Fruit fly (Drosophila melanogaster) whole organism, embryonic: ENCODE data around the gene Agpat4.

Experiments
- Ada2b ChIP-seq: fragments of 200-800 bp; sonication (Bioruptor generic); IDR thresholded peaks from 2 replicates; pipeline ENCODE4 v1.3.6; 2022; ENCODE audit warnings: missing biosample characterization, missing genetic modification characterization
- BEAF-32 ChIP-seq: fragments of 200-800 bp; sonication (Bioruptor generic); optimal IDR thresholded peaks from 3 replicates; lab custom pipeline; 2017; ENCODE audit warnings: missing biosample characterization, missing genetic modification characterization, mild to moderate bottlenecking, moderate library complexity, missing genetic modification reagents
- CG10959 ChIP-seq: fragments of 200-800 bp; sonication (Bioruptor generic); IDR thresholded peaks from 2 replicates; pipeline ENCODE4 v1.3.6; 2022; ENCODE audit warnings: missing biosample characterization, missing genetic modification characterization
- CG10979 ChIP-seq: fragments of 200-800 bp; sonication (Bioruptor generic); optimal IDR thresholded peaks from 2 replicates; lab custom pipeline; 2018; ENCODE audit warnings: missing biosample characterization, mild to moderate bottlenecking, missing genetic modification characterization, moderate library complexity
- CG11695 ChIP-seq: fragments of 200-800 bp; sonication (Bioruptor generic); IDR thresholded peaks from 3 replicates; pipeline ENCODE4 v1.3.6; 2022; ENCODE audit warnings: missing biosample characterization, missing genetic modification characterization
- CG12155 ChIP-seq: fragments of 200-800 bp; sonication (Bioruptor generic); optimal IDR thresholded peaks from 3 replicates; lab custom pipeline; 2016; ENCODE audit warnings: missing biosample characterization, missing genetic modification characterization
- CG12391 ChIP-seq: fragments of 200-800 bp; sonication (Bioruptor generic); optimal IDR thresholded peaks from 3 replicates; lab custom pipeline; 2018; ENCODE audit warnings: missing biosample characterization, mild to moderate bottlenecking, missing genetic modification characterization, moderate library complexity
- CG13287 ChIP-seq: fragments of 200-800 bp; sonication (Bioruptor generic); IDR thresholded peaks from 2 replicates; pipeline ENCODE4 v1.3.6; 2022; ENCODE audit warnings: missing biosample characterization, missing genetic modification characterization; ENCODE audit not compliant: partially characterized antibody
- CG13424 ChIP-seq: fragments of 200-800 bp; sonication (Bioruptor generic); optimal IDR thresholded peaks from 2 replicates; lab custom pipeline; 2019; ENCODE audit warnings: missing biosample characterization, mild to moderate bottlenecking, missing genetic modification characterization, moderate library complexity
- CG14014 ChIP-seq: fragments of 200-800 bp; sonication (Bioruptor generic); IDR thresholded peaks from 2 replicates; pipeline ENCODE4 v1.3.6; 2022; ENCODE audit warnings: missing biosample characterization, missing genetic modification characterization
- CG14710 ChIP-seq: fragments of 200-800 bp; sonication (Bioruptor generic); optimal IDR thresholded peaks from 3 replicates; lab custom pipeline; 2019; ENCODE audit warnings: missing biosample characterization, mild to moderate bottlenecking, missing genetic modification characterization, moderate library complexity
- CG14860 ChIP-seq: fragments of 200-800 bp; sonication (Bioruptor generic); IDR thresholded peaks from 3 replicates; pipeline ENCODE4 v1.3.6; 2022; ENCODE audit warnings: missing biosample characterization, missing genetic modification characterization; ENCODE audit not compliant: partially characterized antibody
- CG15601 ChIP-seq: fragments of 200-800 bp; sonication (Bioruptor generic); optimal IDR thresholded peaks from 3 replicates; lab custom pipeline; 2019; ENCODE audit warnings: missing biosample characterization, mild to moderate bottlenecking, missing genetic modification characterization, moderate library complexity
- CG2889 ChIP-seq: fragments of 200-800 bp; sonication (Bioruptor generic); IDR thresholded peaks from 3 replicates; pipeline ENCODE4 v1.3.6; 2022; ENCODE audit warnings: missing biosample characterization, missing genetic modification characterization
- CG34224 ChIP-seq: fragments of 200-800 bp; sonication (Bioruptor generic); IDR thresholded peaks from 3 replicates; pipeline ENCODE4 v1.3.6; 2022; ENCODE audit warnings: missing biosample characterization, missing genetic modification characterization; ENCODE audit not compliant: partially characterized antibody
- CG34422 ChIP-seq: fragments of 200-800 bp; sonication (Bioruptor generic); IDR thresholded peaks from 3 replicates; pipeline ENCODE4 v1.3.6; 2022; ENCODE audit warnings: missing biosample characterization, missing genetic modification characterization
- CG4854 ChIP-seq: fragments of 200-800 bp; sonication (Bioruptor generic); optimal IDR thresholded peaks from 2 replicates; lab custom pipeline; 2016; ENCODE audit warnings: missing biosample characterization, missing genetic modification characterization, inconsistent platforms
- CG6689 ChIP-seq: fragments of 200-800 bp; sonication (Bioruptor generic); IDR thresholded peaks from 2 replicates; pipeline ENCODE4 v1.3.6; 2022; ENCODE audit warnings: missing biosample characterization, missing genetic modification characterization
- CG9932 ChIP-seq: fragments of 200-800 bp; sonication (Bioruptor generic); IDR thresholded peaks from 2 replicates; pipeline ENCODE4 v1.3.6; 2022; ENCODE audit warnings: missing biosample characterization, missing genetic modification characterization
- Dbx ChIP-seq: fragments of 200-800 bp; sonication (Bioruptor generic); IDR thresholded peaks from 3 replicates; pipeline ENCODE4 v1.3.6; 2022; ENCODE audit warnings: missing biosample characterization, missing genetic modification characterization
- E2f2 ChIP-seq: fragments of 200-800 bp; sonication (Bioruptor generic); IDR thresholded peaks from 2 replicates; pipeline ENCODE4 v1.3.6; 2022; ENCODE audit warnings: missing biosample characterization, missing genetic modification characterization
- Elba2 ChIP-seq: fragments of 200-800 bp; sonication (Bioruptor generic); optimal IDR thresholded peaks from 3 replicates; lab custom pipeline; 2016; ENCODE audit warnings: missing biosample characterization, missing genetic modification characterization
- Fer3 ChIP-seq: fragments of 200-800 bp; sonication (Bioruptor generic); optimal IDR thresholded peaks from 2 replicates; lab custom pipeline; 2018; ENCODE audit warnings: missing biosample characterization, mild to moderate bottlenecking, missing genetic modification characterization, moderate library complexity
- HLH54F ChIP-seq: fragments of 200-800 bp; sonication (Bioruptor generic); optimal IDR thresholded peaks from 3 replicates; lab custom pipeline; 2016; ENCODE audit warnings: missing biosample characterization, missing genetic modification characterization
- Hand ChIP-seq: fragments of 200-800 bp; sonication (Bioruptor generic); optimal IDR thresholded peaks from 2 replicates; lab custom pipeline; 2017; ENCODE audit warnings: mild to moderate bottlenecking, missing biosample characterization, missing genetic modification reagents, missing genetic modification characterization
- Hey ChIP-seq: fragments of 200-800 bp; sonication (Bioruptor generic); optimal IDR thresholded peaks from 3 replicates; lab custom pipeline; 2018; ENCODE audit warnings: missing biosample characterization, mild to moderate bottlenecking, missing genetic modification characterization
- MBD-R2 ChIP-seq: fragments of 200-800 bp; sonication (Bioruptor generic); IDR thresholded peaks from 2 replicates; pipeline ENCODE4 v1.3.6; 2022; ENCODE audit warnings: missing biosample characterization, missing genetic modification characterization
- Med ChIP-seq: fragments of 200-800 bp; sonication (Bioruptor generic); peaks from one replicate; lab custom pipeline; 2016; ENCODE audit warnings: missing biosample characterization, missing genetic modification characterization, mild to moderate bottlenecking, inconsistent platforms, moderate library complexity
- Oli ChIP-seq: fragments of 200-800 bp; sonication (Bioruptor generic); optimal IDR thresholded peaks from 2 replicates; lab custom pipeline; 2018; ENCODE audit warnings: missing biosample characterization, mild to moderate bottlenecking, missing genetic modification characterization, moderate library complexity
- ac ChIP-seq: fragments of 200-800 bp; sonication (Bioruptor generic); optimal IDR thresholded peaks from 3 replicates; lab custom pipeline; 2017; ENCODE audit warnings: missing biosample characterization, mild to moderate bottlenecking, missing genetic modification characterization
- cato ChIP-seq: fragments of 200-800 bp; sonication (Bioruptor generic); optimal IDR thresholded peaks from 2 replicates; lab custom pipeline; 2016; ENCODE audit warnings: missing biosample characterization, missing genetic modification characterization, borderline replicate concordance
- crp ChIP-seq, 2 experiments: fragments of 200-800 bp; sonication (Bioruptor generic); optimal IDR thresholded peaks; 2 replicates in 1 of 2; 3 replicates in 1 of 2; lab custom pipeline; 2017; ENCODE audit warnings: missing biosample characterization in 2 of 2, missing genetic modification characterization in 2 of 2, mild to moderate bottlenecking in 1 of 2, moderate library complexity in 1 of 2
- dm ChIP-seq: fragments of 200-800 bp; sonication (Bioruptor generic); optimal IDR thresholded peaks from 3 replicates; lab custom pipeline; 2016; ENCODE audit warnings: missing biosample characterization, missing genetic modification characterization
- exex ChIP-seq: fragments of 200-800 bp; sonication (Bioruptor generic); optimal IDR thresholded peaks from 4 replicates; lab custom pipeline; 2018; ENCODE audit warnings: missing biosample characterization, mild to moderate bottlenecking, missing genetic modification characterization, moderate library complexity
- insv ChIP-seq, 2 experiments: fragments of 200-800 bp; sonication (Bioruptor generic); optimal IDR thresholded peaks; 3 replicates each; lab custom pipeline; 2016 to 2018; ENCODE audit warnings: missing biosample characterization in 2 of 2, missing genetic modification characterization in 2 of 2
- kni ChIP-seq: fragments of 200-800 bp; sonication (Bioruptor generic); optimal IDR thresholded peaks from 3 replicates; lab custom pipeline; 2017; ENCODE audit warnings: mild to moderate bottlenecking, missing biosample characterization, missing genetic modification reagents, missing genetic modification characterization
- lilli ChIP-seq: fragments of 200-800 bp; sonication (Bioruptor generic); optimal IDR thresholded peaks from 3 replicates; lab custom pipeline; 2016; ENCODE audit warnings: missing biosample characterization, missing genetic modification characterization
- lola ChIP-seq, 3 experiments: fragments of >200 bp in 2 of 3; fragments of 200-800 bp in 1 of 3; sonication (Bioruptor generic) in 1 of 3; optimal IDR thresholded peaks; 2 replicates each; lab custom pipeline; 2017 to 2019; ENCODE audit warnings: missing biosample characterization in 3 of 3, missing genetic modification characterization in 3 of 3, mild to moderate bottlenecking in 1 of 3, moderate library complexity in 1 of 3
- mam ChIP-seq: fragments of 200-800 bp; sonication (Bioruptor generic); optimal IDR thresholded peaks from 3 replicates; lab custom pipeline; 2016; ENCODE audit warnings: missing biosample characterization, missing genetic modification characterization
- nerfin-1 ChIP-seq: fragments of 200-800 bp; sonication (Bioruptor generic); optimal IDR thresholded peaks from 3 replicates; lab custom pipeline; 2019; ENCODE audit warnings: missing biosample characterization, mild to moderate bottlenecking, missing genetic modification characterization, moderate library complexity
- pita ChIP-seq: fragments of 200-800 bp; sonication (Bioruptor generic); optimal IDR thresholded peaks from 2 replicates; lab custom pipeline; 2017; ENCODE audit warnings: missing biosample characterization, mild to moderate bottlenecking, missing genetic modification characterization
- psq ChIP-seq: fragments of 200-800 bp; sonication (Bioruptor generic); optimal IDR thresholded peaks from 2 replicates; lab custom pipeline; 2017; ENCODE audit warnings: missing biosample characterization, missing genetic modification characterization
- row ChIP-seq: fragments of 200-800 bp; sonication (Bioruptor generic); IDR thresholded peaks from 3 replicates; pipeline ENCODE4 v1.3.6; 2022; ENCODE audit warnings: missing biosample characterization, missing genetic modification characterization
- sens ChIP-seq: fragments of 200-800 bp; sonication (Bioruptor generic); peaks from one replicate; lab custom pipeline; 2016; ENCODE audit warnings: missing biosample characterization, missing genetic modification characterization
- twi ChIP-seq: fragments of 200-800 bp; optimal IDR thresholded peaks from 2 replicates; lab custom pipeline; 2019; ENCODE audit warnings: missing biosample characterization, mild to moderate bottlenecking, missing genetic modification characterization, moderate library complexity

The Agpat4 gene

DNA sequence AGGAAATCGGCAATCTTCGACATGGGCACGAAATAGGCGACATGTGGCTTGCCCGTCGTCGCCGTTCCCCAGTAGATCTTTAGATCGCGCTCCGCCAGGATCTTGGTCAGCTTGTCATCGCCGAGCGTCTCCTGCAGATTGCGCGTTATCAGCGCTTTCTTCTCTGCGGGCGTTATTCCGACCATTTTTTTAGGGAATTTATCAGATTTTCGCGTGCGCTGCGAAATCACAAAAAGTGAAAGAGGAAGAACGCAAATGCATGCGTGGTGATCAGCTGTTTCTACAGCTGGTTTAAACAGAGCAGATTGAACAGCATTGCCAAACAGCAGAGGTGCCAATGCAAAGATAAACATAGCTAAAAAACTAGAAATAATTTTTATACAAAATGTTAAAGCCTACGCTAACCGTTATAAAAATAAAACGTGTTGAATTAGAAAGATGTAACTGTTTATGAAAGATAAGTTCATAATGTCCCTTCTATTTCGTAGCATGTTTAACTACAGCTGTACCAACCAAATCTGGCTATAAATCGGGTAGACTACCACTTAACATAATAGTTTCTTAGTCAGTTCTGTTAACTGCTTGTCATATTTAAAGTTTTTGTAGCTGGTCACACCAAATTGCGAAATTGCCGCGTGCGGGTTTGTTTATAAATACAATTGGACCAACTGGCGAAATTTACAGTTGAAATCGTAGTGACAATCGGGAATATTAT is 37.8 kb upstream of the Agpat4 start, which contains the start of the genes TyrRS and CG33158 (continued):
- TF ChIP-seq CG10979 (tag; lab: Kevin White, UChicago) (peak; percentile 4), pita (no peak), BEAF-32 (GFP tag; lab: Kevin White, UChicago) (peak; percentile 28), lola (GFP tag; optimal IDR thresholded peaks at IDR 0.05; lab: Kevin White, UChicago) (peak in 1 of 3 experiments; percentile 27), twi (tag; lab: Kevin White, UChicago) (peak; percentile 29), Hey (tag; lab: Kevin White, UChicago) (no peak), insv (GFP tag; optimal IDR thresholded peaks at IDR 0.05; lab: Kevin White, UChicago) (peak; percentile 51 to 94), CG13424 (peak; percentile 16), CG14710 (tag; lab: Kevin White, UChicago) (peak; percentile 50), E2f2 (GFP tag; lab: Robert Waterston, UW) (peak; percentile 47), CG10959 (GFP tag; lab: Robert Waterston, UW) (no peak), row (GFP tag; lab: Robert Waterston, UW) (peak; percentile 75), Elba2 (GFP tag; lab: Kevin White, UChicago) (peak; percentile 59), CG13287 (GFP tag; lab: Robert Waterston, UW) (peak; percentile 21; the same call in 1 of the 2 replicates), sens (GFP tag; lab: Kevin White, UChicago) (peak; percentile 87), CG2889 (GFP tag; lab: Robert Waterston, UW) (no peak), CG15601 (tag; lab: Kevin White, UChicago) (peak; percentile 49)
- TF ChIP-seq, all 482 proteins: peak for 52

DNA sequence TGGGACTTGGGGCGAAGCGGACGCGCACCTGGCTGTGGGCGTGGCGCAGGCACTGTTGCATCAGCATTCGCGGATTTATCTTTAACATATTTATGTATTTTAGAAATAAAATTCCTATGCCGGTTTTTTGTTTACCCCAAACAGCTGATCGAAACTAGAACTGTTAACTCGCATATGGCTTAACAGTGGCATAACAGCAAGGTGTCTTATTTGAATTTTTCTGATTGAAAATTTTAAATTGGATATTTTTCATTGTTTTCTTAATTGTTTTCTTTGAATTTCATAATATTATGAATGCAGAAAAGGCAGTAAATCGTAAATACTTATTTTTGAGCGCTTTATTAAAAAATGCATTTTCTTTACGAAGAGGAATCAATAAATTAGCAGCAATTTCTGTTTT is 35.7 kb upstream of the Agpat4 start, which contains the start of gene GluRS-m:
TSS of gene GluRS-m (minus strand) at position 154 of the 400 bp plus-strand sequence.
- TF ChIP-seq exex (tag; lab: Kevin White, UChicago) = no peak
- TF ChIP-seq mam (GFP tag; lab: Kevin White, UChicago) = no peak
- peak; percentile 15 to 82 for TF ChIP-seq crp (GFP tag; optimal IDR thresholded peaks at IDR 0.05; lab: Kevin White, UChicago)
- peak; percentile 25 for TF ChIP-seq nerfin-1
- peak in 1 of 2 experiments; percentile 92 for TF ChIP-seq insv (GFP tag; optimal IDR thresholded peaks at IDR 0.05; lab: Kevin White, UChicago)
- peak; percentile 7 for TF ChIP-seq kni (GFP tag; lab: Kevin White, UChicago)
- TF ChIP-seq Med (GFP tag; lab: Kevin White, UChicago) = peak; percentile 5
- TF ChIP-seq MBD-R2 = peak; percentile 60; the same call in 1 of the 2 replicates
- TF ChIP-seq CG14860 = no peak
- no peak for TF ChIP-seq ac (GFP tag; lab: Kevin White, UChicago)
- TF ChIP-seq CG34224 (GFP tag; lab: Robert Waterston, UW) = peak; percentile 24; the same call in 1 of the 3 replicates
- TF ChIP-seq CG34422 (GFP tag; lab: Robert Waterston, UW) = peak; percentile 49; the same call in 1 of the 3 replicates
- no peak for TF ChIP-seq Oli (tag; lab: Kevin White, UChicago)
- peak; percentile 15 for TF ChIP-seq sens (GFP tag; lab: Kevin White, UChicago)

DNA sequence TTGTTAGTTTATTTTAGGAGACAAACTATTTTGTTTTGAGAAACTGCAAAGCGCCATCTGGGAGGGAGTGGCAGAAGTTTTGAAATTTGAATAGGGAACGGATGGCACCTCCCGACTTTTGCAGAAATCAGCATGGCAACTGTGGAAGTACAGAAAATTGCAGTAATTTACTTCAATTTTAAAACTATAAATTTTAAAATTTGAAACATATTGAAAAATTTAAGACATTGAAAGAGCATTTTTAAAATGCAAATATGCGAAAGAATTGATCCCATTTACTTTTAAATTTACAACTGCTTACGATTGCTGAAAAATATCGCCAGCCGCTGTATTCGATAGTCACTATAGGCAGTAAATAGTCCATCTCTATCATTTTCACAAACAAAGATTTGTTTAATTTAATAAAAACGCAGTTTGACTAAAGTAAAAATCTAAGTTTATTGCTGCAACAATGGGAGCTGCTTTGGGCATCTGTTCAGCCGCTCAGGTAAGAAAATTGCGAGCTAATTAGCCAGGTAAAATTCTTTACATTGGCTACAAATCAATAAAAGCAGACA is 31.1 kb upstream of the Agpat4 start, which contains the start of gene Serinc:
TSS of gene Serinc (plus strand) at position 329 of the 557 bp plus-strand sequence.
- no peak for TF ChIP-seq CG6689
- TF ChIP-seq psq (GFP tag; lab: Kevin White, UChicago) = peak; percentile 22
- peak; percentile 30 for TF ChIP-seq CG12155 (GFP tag; lab: Kevin White, UChicago)
- no peak for TF ChIP-seq Hand (GFP tag; lab: Kevin White, UChicago)
- no peak for TF ChIP-seq cato (GFP tag; lab: Kevin White, UChicago)
- no peak for TF ChIP-seq CG11695 (GFP tag; lab: Robert Waterston, UW)
- TF ChIP-seq dm (GFP tag; lab: Kevin White, UChicago) = peak; percentile 49
- TF ChIP-seq Dbx (GFP tag; lab: Robert Waterston, UW) = peak; percentile 76
- peak; percentile 21; the same call in 1 of the 2 replicates for TF ChIP-seq Ada2b (GFP tag; lab: Robert Waterston, UW)
- peak; percentile 58 for TF ChIP-seq HLH54F
- TF ChIP-seq CG9932 (GFP tag; lab: Robert Waterston, UW) = peak; percentile 78; the same call in 1 of the 2 replicates
- TF ChIP-seq lilli (GFP tag; lab: Kevin White, UChicago) = peak; percentile 78
- TF ChIP-seq Fer3 = peak; percentile 46
- TF ChIP-seq CG13287 (GFP tag; lab: Robert Waterston, UW) = peak; percentile 98
- TF ChIP-seq CG14014 (GFP tag; lab: Robert Waterston, UW) = peak; percentile 42; the same call in 1 of the 2 replicates
- TF ChIP-seq CG12391 (tag; lab: Kevin White, UChicago) = peak; percentile 78
- TF ChIP-seq CG4854 (GFP tag; lab: Kevin White, UChicago) = peak; percentile 38
